Fruit fly (Drosophila melanogaster) whole organism, wandering third instar larva: ENCODE results near the gene corto.

Experiments
- Abd-B ChIP-seq: fragments of >200 bp; optimal IDR thresholded peaks from 2 replicates; lab custom pipeline; 2017; ENCODE audit warnings: missing biosample characterization, missing genetic modification characterization
- CG9705 ChIP-seq: fragments of 200-800 bp; sonication (Bioruptor generic); optimal IDR thresholded peaks from 2 replicates; lab custom pipeline; 2018; ENCODE audit warnings: missing biosample characterization, mild to moderate bottlenecking, missing genetic modification characterization
- Dfd ChIP-seq: fragments of >200 bp; optimal IDR thresholded peaks from 2 replicates; lab custom pipeline; 2017; ENCODE audit warnings: missing biosample characterization, missing genetic modification characterization
- Dif ChIP-seq: fragments of 200-275, 200-300 bp; sonication (Bioruptor generic); optimal IDR thresholded peaks from 2 replicates; lab custom pipeline; 2018; ENCODE audit warnings: missing biosample characterization, missing genetic modification characterization; ENCODE audit not compliant: partially characterized antibody
- HLH106 ChIP-seq: fragments of 200-800 bp; optimal IDR thresholded peaks from 3 replicates; lab custom pipeline; 2019; ENCODE audit warnings: missing biosample characterization, mild to moderate bottlenecking, missing genetic modification characterization, moderate library complexity
- Hnf4 ChIP-seq: fragments of 200-800 bp; sonication (Bioruptor generic); optimal IDR thresholded peaks from 2 replicates; lab custom pipeline; 2016; ENCODE audit warnings: missing biosample characterization, mild to moderate bottlenecking, missing genetic modification characterization
- Hr78 ChIP-seq: fragments of >200 bp; optimal IDR thresholded peaks from 2 replicates; lab custom pipeline; 2017; ENCODE audit warnings: missing biosample characterization, missing genetic modification characterization
- Hr83 ChIP-seq: fragments of 200-300 bp; sonication (Bioruptor generic); optimal IDR thresholded peaks from 2 replicates; lab custom pipeline; 2016; ENCODE audit warnings: missing biosample characterization, mild to moderate bottlenecking, missing genetic modification characterization, moderate library complexity; ENCODE audit not compliant: poor library complexity, severe bottlenecking
- Jra ChIP-seq: sonication (Bioruptor generic); optimal IDR thresholded peaks from 2 replicates; lab custom pipeline; 2016; ENCODE audit warnings: missing biosample characterization, missing genetic modification characterization
- Mio ChIP-seq: sonication (Bioruptor generic); optimal IDR thresholded peaks from 2 replicates; lab custom pipeline; 2016; ENCODE audit warnings: missing biosample characterization, missing genetic modification characterization
- Myc ChIP-seq: fragments of >200 bp; optimal IDR thresholded peaks from 2 replicates; lab custom pipeline; 2017
- OdsH ChIP-seq: fragments of 200-800 bp; sonication (Bioruptor generic); optimal IDR thresholded peaks from 2 replicates; lab custom pipeline; 2016; ENCODE audit warnings: missing biosample characterization, mild to moderate bottlenecking, missing genetic modification characterization
- Rel ChIP-seq, 2 experiments: fragments of 200-800 bp; sonication (Bioruptor generic) in 1 of 2; optimal IDR thresholded peaks; 2 replicates in 1 of 2; 3 replicates in 1 of 2; lab custom pipeline; 2016 to 2019; ENCODE audit warnings: mild to moderate bottlenecking in 2 of 2, missing biosample characterization in 2 of 2, missing genetic modification characterization in 2 of 2, moderate library complexity in 1 of 2
- Sp1 ChIP-seq: fragments of 200-800 bp; sonication (Bioruptor generic); optimal IDR thresholded peaks from 3 replicates; lab custom pipeline; 2019; ENCODE audit warnings: missing biosample characterization, mild to moderate bottlenecking, missing genetic modification characterization, moderate library complexity
- Vsx2 ChIP-seq: fragments of 200-300, 225-300 bp; sonication (Bioruptor generic); optimal IDR thresholded peaks from 2 replicates; lab custom pipeline; 2018; ENCODE audit warnings: missing biosample characterization, missing genetic modification characterization; ENCODE audit not compliant: partially characterized antibody
- br ChIP-seq: fragments of 200-800 bp; sonication (Bioruptor generic); optimal IDR thresholded peaks from 2 replicates; lab custom pipeline; 2016; ENCODE audit warnings: missing biosample characterization, missing genetic modification characterization
- brk ChIP-seq: fragments of 200-800 bp; sonication (Bioruptor generic); optimal IDR thresholded peaks from 2 replicates; lab custom pipeline; 2016; ENCODE audit warnings: missing biosample characterization, mild to moderate bottlenecking, missing genetic modification characterization
- dl ChIP-seq, 2 experiments: fragments of 175-275, 200-275 bp in 1 of 2; fragments of 200-275 bp in 1 of 2; sonication (Bioruptor generic); optimal IDR thresholded peaks; lab custom pipeline; 2018; ENCODE audit warnings: mild to moderate bottlenecking in 2 of 2, missing biosample characterization in 2 of 2, missing genetic modification characterization in 2 of 2, moderate library complexity in 2 of 2; ENCODE audit not compliant: partially characterized antibody in 2 of 2, insufficient read depth in 1 of 2
- dmrt93B ChIP-seq: fragments of 200-800 bp; sonication (Bioruptor generic); optimal IDR thresholded peaks from 2 replicates; lab custom pipeline; 2018; ENCODE audit warnings: missing biosample characterization, mild to moderate bottlenecking, missing genetic modification characterization
- dsf ChIP-seq: sonication (Bioruptor generic); optimal IDR thresholded peaks from 2 replicates; lab custom pipeline; 2016; ENCODE audit warnings: missing biosample characterization, missing genetic modification characterization, borderline replicate concordance
- ey ChIP-seq: fragments of 200-800 bp; sonication (Bioruptor generic); optimal IDR thresholded peaks from 2 replicates; lab custom pipeline; 2016; ENCODE audit warnings: missing biosample characterization, missing genetic modification characterization
- foxo ChIP-seq, 2 experiments: fragments of 200-800 bp; sonication (Bioruptor generic); optimal IDR thresholded peaks; 2 replicates in 1 of 2; 3 replicates in 1 of 2; lab custom pipeline; 2016 to 2017; ENCODE audit warnings: missing biosample characterization in 2 of 2, missing genetic modification characterization in 2 of 2
- h ChIP-seq: fragments of 200-800 bp; sonication (Bioruptor generic); optimal IDR thresholded peaks from 3 replicates; lab custom pipeline; 2016; ENCODE audit warnings: missing biosample characterization, mild to moderate bottlenecking, missing genetic modification characterization
- lola ChIP-seq: fragments of >200 bp; optimal IDR thresholded peaks from 2 replicates; lab custom pipeline; 2017; ENCODE audit warnings: missing biosample characterization, missing genetic modification characterization
- pan ChIP-seq: fragments of >200 bp; optimal IDR thresholded peaks from 2 replicates; lab custom pipeline; 2017
- psq ChIP-seq: fragments of 200-800 bp; sonication (Bioruptor generic); optimal IDR thresholded peaks from 3 replicates; lab custom pipeline; 2017; ENCODE audit warnings: missing biosample characterization, mild to moderate bottlenecking, missing genetic modification characterization, moderate library complexity
- rgr ChIP-seq: fragments of 200-800 bp; sonication (Bioruptor generic); optimal IDR thresholded peaks from 3 replicates; lab custom pipeline; 2016; ENCODE audit warnings: missing biosample characterization, mild to moderate bottlenecking, missing genetic modification characterization
- sage ChIP-seq: fragments of 200-800 bp; sonication (Bioruptor generic); optimal IDR thresholded peaks from 2 replicates; lab custom pipeline; 2016; ENCODE audit warnings: missing biosample characterization, mild to moderate bottlenecking, missing genetic modification characterization
- sv ChIP-seq: fragments of 200-800 bp; sonication (Bioruptor generic); optimal IDR thresholded peaks from 3 replicates; lab custom pipeline; 2016; ENCODE audit warnings: missing biosample characterization, missing genetic modification characterization
- usp ChIP-seq: fragments of >200 bp; optimal IDR thresholded peaks from 2 replicates; lab custom pipeline; 2017; ENCODE audit warnings: missing biosample characterization, missing genetic modification characterization
- woc ChIP-seq: sonication (Bioruptor generic); optimal IDR thresholded peaks from 2 replicates; lab custom pipeline; 2016; ENCODE audit warnings: missing biosample characterization, mild to moderate bottlenecking, missing genetic modification characterization

Gene corto

dm6 chr3R:5057273-5057672, 29.6 kb downstream of the corto start:
- TF ChIP-seq Sp1 (GFP tag; lab: Kevin White, UChicago) (no peak), Hnf4 (GFP tag; lab: Kevin White, UChicago) (no peak), Rel (GFP tag; optimal IDR thresholded peaks at IDR 0.05; lab: Kevin White, UChicago) (no peak), Rel (tag; optimal IDR thresholded peaks at IDR 0.05; lab: Kevin White, UChicago) (peak; percentile 48)

dm6 chr3R:5056010-5056409, 30.9 kb downstream of the corto start:
- TF ChIP-seq Hnf4 (GFP tag; lab: Kevin White, UChicago) (no peak), usp (GFP tag; lab: Kevin White, UChicago) (no peak), OdsH (GFP tag; lab: Kevin White, UChicago) (no peak), Hr78 (no peak), Hr83 (GFP tag; lab: Kevin White, UChicago) (no peak), Jra (GFP tag; lab: Kevin White, UChicago) (no peak), CG9705 (GFP tag; lab: Kevin White, UChicago) (no peak), lola (no peak)

- TF ChIP-seq HLH106: no peak
- TF ChIP-seq Mio: no peak
- TF ChIP-seq br (GFP tag; lab: Kevin White, UChicago): no peak
- TF ChIP-seq Sp1 (GFP tag; lab: Kevin White, UChicago): no peak
- no peak for TF ChIP-seq sage
- no peak for TF ChIP-seq Rel (GFP tag; optimal IDR thresholded peaks at IDR 0.05; lab: Kevin White, UChicago)
- no peak for TF ChIP-seq Rel (tag; optimal IDR thresholded peaks at IDR 0.05; lab: Kevin White, UChicago)
- no peak for TF ChIP-seq psq (GFP tag; lab: Kevin White, UChicago)
- no peak for TF ChIP-seq Vsx2 (GFP tag; lab: Kevin White, UChicago)
- no peak for TF ChIP-seq dmrt93B
- no peak for TF ChIP-seq h (GFP tag; lab: Kevin White, UChicago)
- no peak for TF ChIP-seq Hnf4 (GFP tag; lab: Kevin White, UChicago)
- TF ChIP-seq Dif (GFP tag; lab: Kevin White, UChicago): no peak
- TF ChIP-seq ey (GFP tag; lab: Kevin White, UChicago): no peak
- TF ChIP-seq Myc (lab: Kevin White, UChicago): no peak
- no peak for TF ChIP-seq dsf
- TF ChIP-seq CG9705 (GFP tag; lab: Kevin White, UChicago): no peak
- no peak for TF ChIP-seq brk (GFP tag; lab: Kevin White, UChicago)
These were observed 31.4 kb downstream of the corto start for dm6 chr3R:5055424-5055981.

- TF ChIP-seq OdsH (GFP tag; lab: Kevin White, UChicago) (no peak), Vsx2 (GFP tag; lab: Kevin White, UChicago) (no peak), Rel (GFP tag; optimal IDR thresholded peaks at IDR 0.05; lab: Kevin White, UChicago) (no peak), Rel (tag; optimal IDR thresholded peaks at IDR 0.05; lab: Kevin White, UChicago) (peak; percentile 36)
These were observed 32.1 kb downstream of the corto start for dm6 chr3R:5054747-5055146.

- TF ChIP-seq Sp1 (GFP tag; lab: Kevin White, UChicago): no peak
- TF ChIP-seq usp (GFP tag; lab: Kevin White, UChicago): no peak
- TF ChIP-seq Hnf4 (GFP tag; lab: Kevin White, UChicago): no peak
- no peak for TF ChIP-seq woc (GFP tag; lab: Kevin White, UChicago)
- TF ChIP-seq sv (GFP tag; lab: Kevin White, UChicago): peak; percentile 42
- no peak for TF ChIP-seq ey (GFP tag; lab: Kevin White, UChicago)
- TF ChIP-seq rgr (GFP tag; lab: Kevin White, UChicago): peak; percentile 34
- peak; percentile 25 for TF ChIP-seq br (GFP tag; lab: Kevin White, UChicago)
These were observed 33.2 kb downstream of the corto start for dm6 chr3R:5053611-5054133.

dm6 chr3R:5052876-5053275, 34.0 kb downstream of the corto start:
- TF ChIP-seq Dfd (GFP tag; lab: Kevin White, UChicago) (no peak), brk (GFP tag; lab: Kevin White, UChicago) (no peak), foxo (GFP tag; optimal IDR thresholded peaks at IDR 0.05; lab: Kevin White, UChicago) (no peak), dmrt93B (no peak), Mio (no peak), sage (no peak), pan (lab: Kevin White, UChicago) (no peak), woc (GFP tag; lab: Kevin White, UChicago) (no peak), dl (GFP tag; optimal IDR thresholded peaks at IDR 0.05; lab: Kevin White, UChicago; ENCODE audit: insufficient read depth in 1 of 2, partially characterized antibody in 2 of 2) (no peak), usp (GFP tag; lab: Kevin White, UChicago) (no peak), br (GFP tag; lab: Kevin White, UChicago) (no peak), HLH106 (no peak), dsf (no peak), Abd-B (GFP tag; lab: Kevin White, UChicago) (no peak), h (GFP tag; lab: Kevin White, UChicago) (no peak), Jra (GFP tag; lab: Kevin White, UChicago) (no peak), Myc (lab: Kevin White, UChicago) (no peak)
